Fruit fly (Drosophila melanogaster): Measurements from ENCODE around the gene r-l.
A peak's percentile ranks its signal among the peaks of the same experiment; 100 is the strongest.

The r-l gene

DNA sequence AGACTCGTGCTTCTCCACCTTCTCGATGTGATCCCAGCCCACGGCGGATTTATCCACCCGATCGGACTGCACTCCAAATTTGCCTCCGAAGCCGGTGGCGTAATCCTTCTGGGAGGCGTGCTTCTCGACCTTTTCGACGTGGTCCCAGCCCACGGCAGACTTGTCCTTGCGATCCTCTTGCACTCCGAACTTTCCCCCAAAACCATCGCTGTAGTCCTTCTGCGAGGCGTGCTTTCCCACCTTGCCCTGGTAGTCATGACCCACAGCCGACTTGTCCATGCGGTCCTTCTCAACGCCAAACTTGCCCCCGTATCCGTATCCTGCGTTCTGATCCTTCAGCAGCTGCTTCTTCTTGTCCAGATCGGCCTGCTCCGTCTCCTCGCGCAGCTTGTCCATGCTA is 9.7 kb downstream of the r-l start:
- no peak for TF ChIP-seq Dll (optimal IDR thresholded peaks at IDR 0.05)

DNA sequence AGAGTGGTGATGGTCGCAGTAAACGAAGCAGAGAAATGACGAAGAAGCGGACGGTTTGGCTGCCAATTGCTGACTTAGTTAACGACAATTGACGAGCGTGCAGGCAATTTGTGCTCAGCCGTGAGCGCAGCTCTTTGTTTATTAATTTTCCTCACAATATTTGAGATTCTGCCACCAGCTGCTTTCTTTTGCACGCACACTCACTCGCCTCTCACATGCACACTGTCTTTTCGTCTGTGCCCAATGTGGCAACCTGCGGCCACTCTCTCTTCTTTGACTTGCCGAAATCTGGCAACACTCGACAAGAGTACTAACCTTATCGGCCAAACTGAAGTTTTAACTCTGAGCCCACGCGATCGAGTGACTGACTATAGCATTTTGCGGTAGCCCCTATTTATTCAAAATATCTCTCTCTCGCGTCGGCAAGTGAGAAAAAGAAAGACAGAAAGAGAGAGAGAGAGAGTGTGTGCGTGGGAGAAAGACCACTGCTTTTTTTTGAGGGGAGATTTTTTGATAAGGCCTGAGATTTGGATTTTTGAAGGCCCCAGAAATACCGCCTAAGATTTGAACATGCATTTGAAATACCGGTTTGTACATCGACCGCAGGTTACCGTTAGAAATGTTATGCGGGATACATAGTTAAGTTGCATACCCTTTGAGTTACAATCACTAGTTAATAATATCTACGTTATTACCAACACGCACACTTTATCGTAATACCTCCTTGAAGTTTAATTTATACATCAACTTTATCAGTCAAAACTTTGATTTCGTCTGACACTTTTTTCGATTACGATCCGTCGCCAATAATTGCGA is 12.5 kb downstream of the r-l start, which contains the start of gene Mvl:
Gene Mvl (minus strand): TSS at position 371 of the 816 bp plus-strand sequence.
- TF ChIP-seq EcR (GFP tag; optimal IDR thresholded peaks at IDR 0.05), result peak in 1 of 2 experiments; percentile 60
- no peak for TF ChIP-seq usp (GFP tag; optimal IDR thresholded peaks at IDR 0.05)

DNA sequence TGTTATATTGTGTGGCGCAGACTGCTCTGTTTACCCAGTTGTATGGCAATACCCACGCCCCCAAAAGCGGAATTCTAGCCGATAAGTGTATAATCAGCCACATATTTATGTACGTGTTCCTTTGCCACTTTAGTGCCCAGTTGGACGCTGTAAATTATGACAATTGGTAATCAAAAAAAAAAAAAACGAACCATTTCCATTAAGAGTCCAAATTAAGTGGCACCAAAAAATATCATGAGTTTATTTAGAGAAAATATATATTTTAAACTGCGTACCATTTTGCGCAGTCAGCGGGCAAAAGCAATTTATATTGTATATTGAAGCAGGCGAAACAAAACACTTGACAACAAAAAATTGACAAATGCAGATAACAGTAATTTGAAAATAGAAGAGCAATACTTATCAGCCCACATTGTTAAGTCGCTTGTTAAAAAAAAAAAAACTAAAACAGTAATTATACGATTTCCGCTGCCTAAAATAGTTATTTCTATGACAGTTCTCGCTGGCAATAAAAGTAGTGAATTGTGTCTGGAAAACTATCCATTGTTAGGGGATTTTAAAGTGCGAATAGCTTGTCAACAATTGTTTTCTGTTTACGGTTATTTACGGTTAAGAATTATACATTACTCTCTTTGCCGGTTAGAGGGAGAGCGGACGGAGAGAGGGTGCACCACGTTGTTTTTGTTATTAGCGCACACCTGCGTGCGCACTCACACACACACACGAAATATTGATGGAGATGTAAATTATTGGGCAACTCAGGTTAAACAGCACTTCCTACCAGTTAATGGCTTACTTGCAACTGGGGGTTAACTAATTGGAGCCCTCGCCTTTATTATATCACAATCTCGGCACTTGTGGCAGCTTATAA is 13.4 kb downstream of the r-l start:
- TF ChIP-seq Dll (optimal IDR thresholded peaks at IDR 0.05), result no peak
- TF ChIP-seq CG8478 (optimal IDR thresholded peaks at IDR 0.05), result no peak
- TF ChIP-seq pan (optimal IDR thresholded peaks at IDR 0.05), result no peak
- no peak for TF ChIP-seq EcR (GFP tag; optimal IDR thresholded peaks at IDR 0.05)
- no peak for TF ChIP-seq usp (GFP tag; optimal IDR thresholded peaks at IDR 0.05)
- no peak for TF ChIP-seq psq (optimal IDR thresholded peaks at IDR 0.05)

DNA sequence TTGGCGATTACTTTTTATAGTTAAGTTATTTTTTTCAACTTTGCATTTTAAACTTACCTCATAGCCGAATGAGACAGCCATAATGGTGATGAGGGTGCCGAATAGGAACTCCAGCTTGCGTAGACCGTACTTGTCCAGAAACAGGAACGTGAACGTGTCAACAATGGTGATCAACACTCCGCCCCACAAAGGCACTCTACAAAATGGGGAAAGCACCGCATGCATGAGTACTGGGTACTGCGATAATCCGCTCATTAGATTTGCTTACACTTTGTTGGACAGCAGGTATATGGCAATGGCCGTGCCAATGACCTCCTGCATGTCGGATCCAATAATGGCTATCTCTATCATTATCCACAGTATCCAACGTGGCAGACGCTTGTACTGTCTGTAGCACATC is 15.6 kb downstream of the r-l start:
- TF ChIP-seq usp (GFP tag; optimal IDR thresholded peaks at IDR 0.05) (no peak), psq (optimal IDR thresholded peaks at IDR 0.05) (no peak), CG8478 (optimal IDR thresholded peaks at IDR 0.05) (no peak), Dll (optimal IDR thresholded peaks at IDR 0.05) (no peak), pan (optimal IDR thresholded peaks at IDR 0.05) (no peak), EcR (GFP tag; optimal IDR thresholded peaks at IDR 0.05) (no peak)

DNA sequence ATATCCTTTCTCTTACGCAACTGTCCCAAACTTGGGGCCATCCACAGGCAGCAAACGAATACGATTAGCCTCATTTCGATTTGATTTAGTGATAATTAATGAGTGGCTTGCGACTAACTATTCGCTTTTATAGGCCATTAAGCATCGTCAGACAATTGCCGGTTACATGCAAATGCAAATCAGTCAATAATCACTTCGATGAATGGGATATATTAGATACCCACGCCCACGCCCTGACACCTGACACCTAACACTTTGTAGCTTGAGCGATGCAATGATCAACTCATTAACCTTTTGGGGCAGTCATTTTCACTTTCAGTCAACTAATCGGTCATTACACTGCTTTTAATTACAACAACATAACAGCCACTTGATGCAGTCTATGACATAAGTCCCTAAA is 22.2 kb downstream of the r-l start, which contains the start of gene Jhbp15:
Gene Jhbp15 (minus strand): TSS at position 101 of the 400 bp plus-strand sequence.
- TF ChIP-seq usp (GFP tag; optimal IDR thresholded peaks at IDR 0.05), result no peak
- TF ChIP-seq pan (optimal IDR thresholded peaks at IDR 0.05), result no peak

DNA sequence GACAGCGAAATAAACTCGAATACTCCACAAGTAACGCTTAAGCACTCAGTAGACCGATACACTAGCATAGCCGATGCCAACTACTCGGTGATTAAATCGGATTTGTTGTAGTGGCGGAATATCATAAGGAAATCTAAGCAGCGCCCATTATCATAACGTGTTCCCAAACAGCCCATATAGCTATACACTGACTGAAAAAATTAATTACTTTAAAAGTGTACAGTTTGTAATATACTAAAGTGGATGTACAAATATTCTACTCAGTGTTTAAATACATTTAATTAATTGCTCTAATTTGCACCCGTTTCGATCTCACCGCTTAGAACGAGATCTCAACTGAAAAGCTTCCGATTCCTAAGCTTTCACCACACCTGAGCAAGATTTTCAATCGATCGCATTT is 24.4 kb downstream of the r-l start, which contains the start of gene CG7079:
Gene CG7079 (minus strand): TSS at position 101 of the 400 bp plus-strand sequence.
- TF ChIP-seq Dll (optimal IDR thresholded peaks at IDR 0.05), result no peak
- TF ChIP-seq CG8478 (optimal IDR thresholded peaks at IDR 0.05), result no peak
- TF ChIP-seq EcR (GFP tag; optimal IDR thresholded peaks at IDR 0.05), result no peak
- no peak for TF ChIP-seq pan (optimal IDR thresholded peaks at IDR 0.05)
- no peak for TF ChIP-seq psq (optimal IDR thresholded peaks at IDR 0.05)
- TF ChIP-seq usp (GFP tag; optimal IDR thresholded peaks at IDR 0.05), result no peak

DNA sequence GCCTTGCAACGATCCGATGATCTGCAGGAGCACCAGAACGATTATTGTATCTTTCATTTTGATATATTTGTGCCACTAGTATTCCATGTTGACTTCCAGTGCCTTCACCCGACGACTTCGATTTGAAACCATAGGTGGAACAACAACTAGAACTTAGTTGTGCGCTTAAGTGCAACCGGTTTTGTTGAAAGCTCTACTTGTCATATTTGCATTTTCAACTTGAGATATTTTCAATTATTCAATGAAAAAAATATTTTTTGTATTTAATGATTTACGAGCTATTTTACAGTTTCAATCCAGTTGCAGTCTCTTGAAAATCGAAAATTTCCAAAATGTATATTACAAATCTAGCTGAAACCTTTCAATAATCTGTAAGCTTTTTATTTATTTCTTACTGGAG is 26.2 kb downstream of the r-l start, which contains the start of gene CG31207:
Gene CG31207 (minus strand): TSS at position 101 of the 400 bp plus-strand sequence.
- TF ChIP-seq psq (optimal IDR thresholded peaks at IDR 0.05), result no peak
- TF ChIP-seq usp (GFP tag; optimal IDR thresholded peaks at IDR 0.05), result no peak
- no peak for TF ChIP-seq pan (optimal IDR thresholded peaks at IDR 0.05)
- no peak for TF ChIP-seq Dll (optimal IDR thresholded peaks at IDR 0.05)
- TF ChIP-seq CG8478 (optimal IDR thresholded peaks at IDR 0.05), result no peak
- TF ChIP-seq EcR (GFP tag; optimal IDR thresholded peaks at IDR 0.05), result no peak

DNA sequence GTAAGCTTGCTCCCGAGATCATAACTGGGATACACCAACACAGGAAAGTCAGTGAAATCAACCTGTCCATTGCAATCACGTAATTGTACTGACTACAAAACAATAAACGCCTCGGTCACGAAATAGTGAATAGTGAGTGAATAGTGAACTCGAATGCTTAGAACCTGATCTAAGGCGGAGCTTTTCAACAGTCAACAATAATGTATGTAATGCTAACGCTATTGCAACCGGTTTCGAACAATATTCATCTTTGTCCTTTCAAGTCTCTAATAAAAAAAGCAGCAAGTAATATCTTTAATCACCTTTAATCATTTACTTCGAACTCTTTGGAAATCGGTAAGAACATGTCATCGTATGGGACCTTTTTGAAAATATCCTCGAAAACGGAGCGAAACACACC is 27.4 kb downstream of the r-l start, which contains the start of gene CG31189:
Gene CG31189 (minus strand): TSS at position 101 of the 400 bp plus-strand sequence.
- TF ChIP-seq Dll (optimal IDR thresholded peaks at IDR 0.05) (no peak), CG8478 (optimal IDR thresholded peaks at IDR 0.05) (no peak), EcR (GFP tag; optimal IDR thresholded peaks at IDR 0.05) (no peak), psq (optimal IDR thresholded peaks at IDR 0.05) (no peak), pan (optimal IDR thresholded peaks at IDR 0.05) (no peak)

DNA sequence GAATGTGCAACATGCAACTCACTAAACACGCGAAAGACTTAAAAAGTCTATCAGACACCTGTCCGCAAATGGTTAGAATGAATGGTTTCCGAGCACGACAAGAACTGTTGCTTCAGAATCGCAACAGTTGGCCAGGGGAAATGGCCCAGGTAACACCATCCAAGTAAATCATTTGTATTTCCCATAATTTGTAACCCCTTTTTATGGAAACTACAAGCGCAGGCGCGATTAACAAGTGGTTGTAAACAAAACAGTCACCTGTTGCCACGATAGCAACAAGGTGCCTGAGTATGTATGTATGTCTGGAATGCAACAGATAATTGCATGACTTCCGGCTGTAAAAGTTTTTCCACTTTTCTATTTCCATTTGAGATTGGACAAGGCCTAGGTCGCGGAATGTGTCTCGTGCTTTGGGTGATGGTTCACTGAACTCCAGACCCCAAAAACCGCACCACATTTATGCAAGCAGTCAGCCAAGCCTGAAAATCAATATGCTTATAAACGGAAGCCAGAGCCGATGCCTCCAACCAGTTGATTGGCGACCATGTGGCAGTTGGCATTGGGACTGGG is 29.5 kb downstream of the r-l start, which contains the start of gene CG12278:
Gene CG12278 (plus strand): TSS at position 520 of the 570 bp plus-strand sequence.
- no peak for TF ChIP-seq CG8478 (optimal IDR thresholded peaks at IDR 0.05)
- TF ChIP-seq usp (GFP tag; optimal IDR thresholded peaks at IDR 0.05), result no peak
- no peak for TF ChIP-seq Dll (optimal IDR thresholded peaks at IDR 0.05)
- no peak for TF ChIP-seq psq (optimal IDR thresholded peaks at IDR 0.05)
- no peak for TF ChIP-seq pan (optimal IDR thresholded peaks at IDR 0.05)
- TF ChIP-seq EcR (GFP tag; optimal IDR thresholded peaks at IDR 0.05), result no peak

DNA sequence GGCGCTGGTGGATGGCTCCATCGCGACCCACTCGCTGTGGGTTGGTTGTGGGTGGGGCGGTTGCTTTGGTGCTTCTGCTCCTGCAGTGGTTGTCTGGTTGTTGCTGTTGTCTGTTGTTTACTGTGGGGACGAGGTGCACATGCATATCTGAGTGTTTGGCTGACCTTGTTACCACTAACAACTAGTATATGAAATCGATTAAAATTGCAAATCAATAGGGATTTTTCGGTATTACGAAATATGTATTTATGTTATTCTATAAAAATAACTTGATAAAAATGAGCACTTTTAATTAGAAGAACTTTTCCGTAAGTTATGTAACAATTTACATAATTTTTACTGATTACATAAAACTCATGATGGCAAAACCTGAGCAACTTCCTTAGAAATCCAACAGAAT is 30.7 kb downstream of the r-l start, which contains the start of gene Dhc93AB:
Gene Dhc93AB (minus strand): TSS at position 101 of the 400 bp plus-strand sequence.
- no peak for TF ChIP-seq EcR (GFP tag; optimal IDR thresholded peaks at IDR 0.05)
- TF ChIP-seq pan (optimal IDR thresholded peaks at IDR 0.05), result no peak
- no peak for TF ChIP-seq usp (GFP tag; optimal IDR thresholded peaks at IDR 0.05)
- TF ChIP-seq psq (optimal IDR thresholded peaks at IDR 0.05), result no peak
- TF ChIP-seq Dll (optimal IDR thresholded peaks at IDR 0.05), result no peak

DNA sequence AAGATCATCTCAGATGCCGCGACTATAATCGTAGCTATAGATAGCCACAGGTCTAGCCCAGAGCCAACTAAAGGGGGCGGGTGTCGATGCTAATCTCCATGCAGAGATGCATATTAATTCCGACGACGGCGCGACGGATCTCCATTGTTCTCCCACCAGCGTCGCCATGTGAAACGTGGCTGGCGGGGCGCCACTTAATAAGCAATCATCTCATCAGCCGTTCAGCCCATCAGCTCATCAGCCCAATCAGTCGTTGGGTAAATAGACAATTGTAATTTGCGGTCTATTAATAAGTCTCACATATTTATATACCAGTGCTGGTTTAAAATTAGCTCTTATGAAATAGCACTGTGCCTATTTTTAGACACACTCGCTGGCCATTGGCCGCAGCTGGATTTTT is 47.6 kb downstream of the r-l start:
- TF ChIP-seq usp (GFP tag; optimal IDR thresholded peaks at IDR 0.05) (no peak), CG8478 (optimal IDR thresholded peaks at IDR 0.05) (no peak), pan (optimal IDR thresholded peaks at IDR 0.05) (no peak), psq (optimal IDR thresholded peaks at IDR 0.05) (no peak), EcR (GFP tag; optimal IDR thresholded peaks at IDR 0.05) (no peak), Dll (optimal IDR thresholded peaks at IDR 0.05) (no peak)
